Fruit fly (Drosophila melanogaster) whole organism, embryonic: Measurements from ENCODE around the gene Ccp84Ad.
A peak's percentile ranks its signal among the peaks of the same experiment; 100 is the strongest.

Experiments used
- Blimp-1 ChIP-seq: fragments of 200-800 bp; sonication (Bioruptor generic); optimal IDR thresholded peaks from 3 replicates; lab custom pipeline; 2018; ENCODE audit warnings: missing biosample characterization, missing genetic modification characterization, mild to moderate bottlenecking, moderate library complexity, missing genetic modification reagents
- CG1024 ChIP-seq: fragments of 200-800 bp; sonication (Bioruptor generic); IDR thresholded peaks from 2 replicates; pipeline ENCODE4 v1.3.6; 2022; ENCODE audit warnings: missing biosample characterization, missing genetic modification characterization
- CG11723 ChIP-seq: fragments of 200-800 bp; sonication (Bioruptor generic); optimal IDR thresholded peaks from 2 replicates; lab custom pipeline; 2017; ENCODE audit warnings: missing biosample characterization, mild to moderate bottlenecking, missing genetic modification characterization
- CG12104 ChIP-seq: fragments of 200-800 bp; sonication (Bioruptor generic); optimal IDR thresholded peaks from 3 replicates; lab custom pipeline; 2016; ENCODE audit warnings: missing biosample characterization, missing genetic modification characterization
- CG13287 ChIP-seq: fragments of 200-800 bp; sonication (Bioruptor generic); IDR thresholded peaks from 2 replicates; pipeline ENCODE4 v1.3.6; 2022; ENCODE audit warnings: missing biosample characterization, missing genetic modification characterization; ENCODE audit not compliant: partially characterized antibody
- CG15696 ChIP-seq: fragments of 200-800 bp; sonication (Bioruptor generic); optimal IDR thresholded peaks from 2 replicates; lab custom pipeline; 2019; ENCODE audit warnings: missing biosample characterization, mild to moderate bottlenecking, missing genetic modification characterization, moderate library complexity
- CG1602 ChIP-seq: fragments of 200-800 bp; sonication (Bioruptor generic); optimal IDR thresholded peaks from 3 replicates; lab custom pipeline; 2016; ENCODE audit warnings: missing biosample characterization, missing genetic modification characterization
- CG17186 ChIP-seq: fragments of 200-800 bp; sonication (Bioruptor generic); optimal IDR thresholded peaks from 3 replicates; lab custom pipeline; 2017; ENCODE audit warnings: missing biosample characterization, missing genetic modification reagents, missing genetic modification characterization
- CG17361 ChIP-seq: fragments of 200-800 bp; sonication (Bioruptor generic); IDR thresholded peaks from 3 replicates; pipeline ENCODE4 v1.3.6; 2022; ENCODE audit warnings: missing biosample characterization, missing genetic modification characterization
- CG17829 ChIP-seq: fragments of 200-800 bp; optimal IDR thresholded peaks from 2 replicates; lab custom pipeline; 2019; ENCODE audit warnings: missing biosample characterization, mild to moderate bottlenecking, missing genetic modification characterization, moderate library complexity
- CG1832 ChIP-seq: fragments of 200-800 bp; sonication (Bioruptor generic); optimal IDR thresholded peaks from 2 replicates; lab custom pipeline; 2017; ENCODE audit warnings: missing biosample characterization, mild to moderate bottlenecking, missing genetic modification characterization, inconsistent platforms
- CG18619 ChIP-seq: fragments of 200-800 bp; sonication (Bioruptor generic); optimal IDR thresholded peaks from 3 replicates; lab custom pipeline; 2017; ENCODE audit warnings: missing biosample characterization, mild to moderate bottlenecking, missing genetic modification characterization
- CG2120 ChIP-seq: fragments of 200-800 bp; sonication (Bioruptor generic); optimal IDR thresholded peaks from 3 replicates; lab custom pipeline; 2016; ENCODE audit warnings: missing biosample characterization, missing genetic modification characterization
- CG2889 ChIP-seq: fragments of 200-800 bp; sonication (Bioruptor generic); IDR thresholded peaks from 3 replicates; pipeline ENCODE4 v1.3.6; 2022; ENCODE audit warnings: missing biosample characterization, missing genetic modification characterization
- CG3065 ChIP-seq: fragments of 200-800 bp; sonication (Bioruptor generic); optimal IDR thresholded peaks from 2 replicates; lab custom pipeline; 2016; ENCODE audit warnings: missing biosample characterization, missing genetic modification characterization
- CG31365 ChIP-seq: fragments of 200-800 bp; sonication (Bioruptor generic); optimal IDR thresholded peaks from 2 replicates; lab custom pipeline; 2018; ENCODE audit warnings: missing biosample characterization, mild to moderate bottlenecking, missing genetic modification characterization
- CG31441 ChIP-seq: fragments of 200-800 bp; sonication (Bioruptor generic); IDR thresholded peaks from 2 replicates; pipeline ENCODE4 v1.3.6; 2022; ENCODE audit warnings: missing biosample characterization, missing genetic modification characterization
- CG32532 ChIP-seq: fragments of 200-800 bp; sonication (Bioruptor generic); IDR thresholded peaks from 2 replicates; pipeline ENCODE4 v1.3.6; 2022; ENCODE audit warnings: missing biosample characterization, missing genetic modification characterization
- CG3281 ChIP-seq: fragments of 200-800 bp; sonication (Bioruptor generic); optimal IDR thresholded peaks from 3 replicates; lab custom pipeline; 2017; ENCODE audit warnings: missing biosample characterization, mild to moderate bottlenecking, missing genetic modification characterization
- CG33213 ChIP-seq: fragments of 200-800 bp; sonication (Bioruptor generic); optimal IDR thresholded peaks from 3 replicates; lab custom pipeline; 2016; ENCODE audit warnings: missing biosample characterization, missing genetic modification characterization
- CG4854 ChIP-seq: fragments of 200-800 bp; sonication (Bioruptor generic); optimal IDR thresholded peaks from 2 replicates; lab custom pipeline; 2016; ENCODE audit warnings: missing biosample characterization, missing genetic modification characterization, inconsistent platforms
- CG5245 ChIP-seq: fragments of 200-800 bp; sonication (Bioruptor generic); optimal IDR thresholded peaks from 3 replicates; lab custom pipeline; 2016; ENCODE audit warnings: missing biosample characterization, missing genetic modification characterization
- CG6689 ChIP-seq: fragments of 200-800 bp; sonication (Bioruptor generic); IDR thresholded peaks from 2 replicates; pipeline ENCODE4 v1.3.6; 2022; ENCODE audit warnings: missing biosample characterization, missing genetic modification characterization
- CG6765 ChIP-seq: fragments of 200-800 bp; sonication (Bioruptor generic); optimal IDR thresholded peaks from 3 replicates; lab custom pipeline; 2017; ENCODE audit warnings: missing biosample characterization, mild to moderate bottlenecking, missing genetic modification characterization
- CG7786 ChIP-seq: fragments of 200-800 bp; sonication (Bioruptor generic); optimal IDR thresholded peaks from 2 replicates; lab custom pipeline; 2016; ENCODE audit warnings: missing biosample characterization, missing genetic modification characterization
- CG7963 ChIP-seq: fragments of 200-800 bp; sonication (Bioruptor generic); IDR thresholded peaks from 3 replicates; pipeline ENCODE4 v1.3.6; 2022; ENCODE audit warnings: missing biosample characterization, missing genetic modification characterization; ENCODE audit not compliant: partially characterized antibody
- H2.0 ChIP-seq: fragments of 200-800 bp; sonication (Bioruptor generic); IDR thresholded peaks from 2 replicates; pipeline ENCODE4 v1.3.6; 2022; ENCODE audit warnings: missing biosample characterization, missing genetic modification characterization
- Hr39 ChIP-seq: fragments of >200 bp; optimal IDR thresholded peaks from 2 replicates; lab custom pipeline; 2017
- Hsf ChIP-seq: fragments of 200-800 bp; sonication (Bioruptor generic); optimal IDR thresholded peaks from 3 replicates; lab custom pipeline; 2016; ENCODE audit warnings: missing biosample characterization, missing genetic modification characterization
- MTF-1 ChIP-seq: fragments of 200-800 bp; sonication (Bioruptor generic); optimal IDR thresholded peaks from 2 replicates; lab custom pipeline; 2018; ENCODE audit warnings: missing biosample characterization, mild to moderate bottlenecking, missing genetic modification characterization, borderline replicate concordance
- Med ChIP-seq: fragments of 200-800 bp; sonication (Bioruptor generic); peaks from one replicate; lab custom pipeline; 2016; ENCODE audit warnings: missing biosample characterization, missing genetic modification characterization, mild to moderate bottlenecking, inconsistent platforms, moderate library complexity
- Myb ChIP-seq: fragments of 200-800 bp; sonication (Bioruptor generic); optimal IDR thresholded peaks from 2 replicates; lab custom pipeline; 2016; ENCODE audit warnings: missing biosample characterization, missing genetic modification characterization
- Nf-YA ChIP-seq: fragments of 200-800 bp; sonication (Bioruptor generic); IDR thresholded peaks from 2 replicates; pipeline ENCODE4 v1.3.6; 2022; ENCODE audit warnings: missing biosample characterization, missing genetic modification characterization
- NfI ChIP-seq: fragments of 200-800 bp; sonication (Bioruptor generic); optimal IDR thresholded peaks from 3 replicates; lab custom pipeline; 2018; ENCODE audit warnings: missing biosample characterization, mild to moderate bottlenecking, missing genetic modification characterization, moderate library complexity
- Sox102F ChIP-seq: fragments of 200-800 bp; sonication (Bioruptor generic); optimal IDR thresholded peaks from 2 replicates; lab custom pipeline; 2018; ENCODE audit warnings: missing biosample characterization, mild to moderate bottlenecking, missing genetic modification characterization, moderate library complexity
- Xrp1 ChIP-seq: fragments of 200-800 bp; sonication (Bioruptor generic); IDR thresholded peaks from 2 replicates; pipeline ENCODE4 v1.3.6; 2022; ENCODE audit warnings: missing biosample characterization, missing genetic modification characterization
- br ChIP-seq: fragments of >200 bp; optimal IDR thresholded peaks from 2 replicates; lab custom pipeline; 2017
- danr ChIP-seq: fragments of 200-800 bp; sonication (Bioruptor generic); IDR thresholded peaks from 2 replicates; pipeline ENCODE4 v1.3.6; 2022; ENCODE audit warnings: missing biosample characterization, missing genetic modification characterization
- dimm ChIP-seq: fragments of 200-800 bp; sonication (Bioruptor generic); IDR thresholded peaks from 2 replicates; pipeline ENCODE4 v1.3.6; 2022; ENCODE audit warnings: missing biosample characterization, missing genetic modification characterization
- dmrt99B ChIP-seq: fragments of 200-800 bp; sonication (Bioruptor generic); optimal IDR thresholded peaks from 2 replicates; lab custom pipeline; 2018; ENCODE audit warnings: missing biosample characterization, mild to moderate bottlenecking, missing genetic modification characterization, moderate library complexity
- emc ChIP-seq: fragments of 200-800 bp; sonication (Bioruptor generic); optimal IDR thresholded peaks from 2 replicates; lab custom pipeline; 2016; ENCODE audit warnings: missing biosample characterization, missing genetic modification characterization
- ems ChIP-seq: fragments of 200-800 bp; sonication (Bioruptor generic); optimal IDR thresholded peaks from 3 replicates; lab custom pipeline; 2016; ENCODE audit warnings: missing biosample characterization, missing genetic modification characterization
- esg ChIP-seq: fragments of 200-800 bp; sonication (Bioruptor generic); conservative IDR thresholded peaks from 2 replicates; pipeline ENCODE4 v1.3.6; 2022; ENCODE audit warnings: missing biosample characterization, missing genetic modification characterization
- fru ChIP-seq: fragments of >200 bp; optimal IDR thresholded peaks from 2 replicates; lab custom pipeline; 2017
- inv ChIP-seq: fragments of 200-800 bp; sonication (Bioruptor generic); IDR thresholded peaks from 2 replicates; pipeline ENCODE4 v1.3.6; 2022; ENCODE audit warnings: missing biosample characterization, missing genetic modification characterization; ENCODE audit not compliant: partially characterized antibody
- kah ChIP-seq: fragments of 200-800 bp; sonication (Bioruptor generic); optimal IDR thresholded peaks from 2 replicates; lab custom pipeline; 2018; ENCODE audit warnings: missing biosample characterization, mild to moderate bottlenecking, missing genetic modification characterization
- lab ChIP-seq: fragments of 200-800 bp; sonication (Bioruptor generic); optimal IDR thresholded peaks from 3 replicates; lab custom pipeline; 2017; ENCODE audit warnings: missing biosample characterization, missing genetic modification characterization, mild to moderate bottlenecking, moderate library complexity, missing genetic modification reagents
- oc ChIP-seq: fragments of 200-800 bp; sonication (Bioruptor generic); optimal IDR thresholded peaks from 2 replicates; lab custom pipeline; 2018; ENCODE audit warnings: missing biosample characterization, mild to moderate bottlenecking, missing genetic modification characterization, moderate library complexity
- odd ChIP-seq: fragments of 200-800 bp; sonication (Bioruptor generic); optimal IDR thresholded peaks from 2 replicates; lab custom pipeline; 2017; ENCODE audit warnings: missing biosample characterization, mild to moderate bottlenecking, missing genetic modification characterization
- pb ChIP-seq: fragments of 200-800 bp; sonication (Bioruptor generic); optimal IDR thresholded peaks from 3 replicates; lab custom pipeline; 2016; ENCODE audit warnings: missing biosample characterization, missing genetic modification characterization
- slbo ChIP-seq: fragments of 200-800 bp; sonication (Bioruptor generic); IDR thresholded peaks from 2 replicates; pipeline ENCODE4 v1.3.6; 2022; ENCODE audit warnings: missing biosample characterization, missing genetic modification characterization
- trem ChIP-seq: fragments of 200-800 bp; optimal IDR thresholded peaks from 3 replicates; lab custom pipeline; 2019; ENCODE audit warnings: missing biosample characterization, mild to moderate bottlenecking, missing genetic modification characterization, moderate library complexity
- zen2 ChIP-seq: fragments of 200-800 bp; sonication (Bioruptor generic); IDR thresholded peaks from 3 replicates; pipeline ENCODE4 v1.3.6; 2022; ENCODE audit warnings: missing biosample characterization, missing genetic modification characterization; ENCODE audit not compliant: partially characterized antibody

The Ccp84Ad gene

dm6 chr3R:6678480-6678879 lies 14.1 kb upstream of the Ccp84Ad start, which contains the start of gene lab (continued):
- no peak for TF ChIP-seq CG31365 (tag; lab: Kevin White, UChicago)
- no peak for TF ChIP-seq CG18619 (GFP tag; lab: Kevin White, UChicago)
- no peak for TF ChIP-seq CG2889 (GFP tag; lab: Robert Waterston, UW)
- peak; percentile 10 for TF ChIP-seq CG17829 (tag; lab: Kevin White, UChicago)
- peak; percentile 10 for TF ChIP-seq pb (GFP tag; lab: Kevin White, UChicago)
- TF ChIP-seq Hsf (GFP tag; lab: Kevin White, UChicago) = no peak
- no peak for TF ChIP-seq CG17361 (GFP tag; lab: Robert Waterston, UW)
- TF ChIP-seq Med (GFP tag; lab: Kevin White, UChicago) = peak; percentile 68
- no peak for TF ChIP-seq CG4854 (GFP tag; lab: Kevin White, UChicago)
- TF ChIP-seq odd (GFP tag; lab: Kevin White, UChicago) = peak; percentile 10
- no peak for TF ChIP-seq CG6689 (GFP tag; lab: Robert Waterston, UW)
- TF ChIP-seq CG2120 (GFP tag; lab: Kevin White, UChicago) = no peak
- no peak for TF ChIP-seq emc (GFP tag; lab: Kevin White, UChicago)
- TF ChIP-seq CG31441 = no peak
- TF ChIP-seq kah (GFP tag; lab: Kevin White, UChicago) = no peak
- TF ChIP-seq CG1024 (GFP tag; lab: Robert Waterston, UW) = no peak
- peak; percentile 76 for TF ChIP-seq Nf-YA (GFP tag; lab: Robert Waterston, UW)
- TF ChIP-seq CG7963 (GFP tag; lab: Robert Waterston, UW) = no peak
- no peak for TF ChIP-seq CG15696 (tag; lab: Kevin White, UChicago)
- no peak for TF ChIP-seq trem (tag; lab: Kevin White, UChicago)
- no peak for TF ChIP-seq H2.0 (GFP tag; lab: Robert Waterston, UW)
- TF ChIP-seq br = no peak
- TF ChIP-seq Blimp-1 (GFP tag; lab: Kevin White, UChicago) = no peak
- no peak for TF ChIP-seq CG17186 (GFP tag; lab: Kevin White, UChicago)
- TF ChIP-seq CG1602 (GFP tag; lab: Kevin White, UChicago) = no peak
- TF ChIP-seq CG7786 (GFP tag; lab: Kevin White, UChicago) = no peak
- TF ChIP-seq CG1832 (GFP tag; lab: Kevin White, UChicago) = peak; percentile 97
- no peak for TF ChIP-seq CG5245 (GFP tag; lab: Kevin White, UChicago)
- TF ChIP-seq oc = peak; percentile 24
- TF ChIP-seq CG3065 (GFP tag; lab: Kevin White, UChicago) = peak; percentile 55
- no peak for TF ChIP-seq CG11723
- TF ChIP-seq dmrt99B (tag; lab: Kevin White, UChicago) = no peak
- no peak for TF ChIP-seq inv (GFP tag; lab: Robert Waterston, UW)
- TF ChIP-seq fru = no peak
- no peak for TF ChIP-seq Sox102F (GFP tag; lab: Kevin White, UChicago)
- TF ChIP-seq NfI (GFP tag; lab: Kevin White, UChicago) = no peak
- no peak for TF ChIP-seq CG32532 (GFP tag; lab: Robert Waterston, UW)
- no peak for TF ChIP-seq ems (GFP tag; lab: Kevin White, UChicago)
- no peak for TF ChIP-seq zen2 (GFP tag; lab: Robert Waterston, UW)
- TF ChIP-seq danr = no peak
- peak; percentile 85 for TF ChIP-seq lab (GFP tag; lab: Kevin White, UChicago)
- TF ChIP-seq CG13287 = peak; percentile 41; the same call in 1 of the 2 replicates
- TF ChIP-seq CG6765 = no peak
- TF ChIP-seq CG33213 (GFP tag; lab: Kevin White, UChicago) = no peak
- no peak for TF ChIP-seq dimm (GFP tag; lab: Robert Waterston, UW)
- no peak for TF ChIP-seq slbo (GFP tag; lab: Robert Waterston, UW)
- no peak for TF ChIP-seq CG3281 (GFP tag; lab: Kevin White, UChicago)
- no peak for TF ChIP-seq esg (GFP tag; lab: Robert Waterston, UW)
- TF ChIP-seq MTF-1 (GFP tag; lab: Kevin White, UChicago) = no peak
- TF ChIP-seq CG12104 (GFP tag; lab: Kevin White, UChicago) = no peak
- no peak for TF ChIP-seq Myb
- TF ChIP-seq Xrp1 = no peak
- no peak for TF ChIP-seq Hr39 (lab: Kevin White, UChicago)
